Fruit fly (Drosophila melanogaster) whole organism, embryonic: ENCODE results near the gene CG11560.

Experiments used
- Aef1 ChIP-seq: fragments of 200-800 bp; sonication (Bioruptor generic); IDR thresholded peaks from 3 replicates; pipeline ENCODE4 v1.3.6; 2022; ENCODE audit warnings: missing biosample characterization, missing genetic modification characterization
- Atf-2 ChIP-seq: fragments of 200-800 bp; sonication (Bioruptor generic); optimal IDR thresholded peaks from 2 replicates; lab custom pipeline; 2016; ENCODE audit warnings: missing biosample characterization, missing genetic modification characterization
- CG10274 ChIP-seq: fragments of 200-800 bp; sonication (Bioruptor generic); optimal IDR thresholded peaks from 3 replicates; lab custom pipeline; 2017; ENCODE audit warnings: missing biosample characterization, mild to moderate bottlenecking, missing genetic modification characterization
- CG10543 ChIP-seq: fragments of 200-800 bp; sonication (Bioruptor generic); optimal IDR thresholded peaks from 3 replicates; lab custom pipeline; 2017; ENCODE audit warnings: missing biosample characterization, mild to moderate bottlenecking, missing genetic modification characterization, moderate library complexity
- CG14965 ChIP-seq: fragments of 200-800 bp; sonication (Bioruptor generic); optimal IDR thresholded peaks from 2 replicates; lab custom pipeline; 2016; ENCODE audit warnings: missing biosample characterization, missing genetic modification characterization, borderline replicate concordance
- CG17359 ChIP-seq: fragments of 200-800 bp; sonication (Bioruptor generic); optimal IDR thresholded peaks from 3 replicates; lab custom pipeline; 2018; ENCODE audit warnings: missing biosample characterization, mild to moderate bottlenecking, missing genetic modification characterization, moderate library complexity
- CG17385 ChIP-seq: fragments of 200-800 bp; sonication (Bioruptor generic); optimal IDR thresholded peaks from 3 replicates; lab custom pipeline; 2018; ENCODE audit warnings: missing biosample characterization, mild to moderate bottlenecking, missing genetic modification characterization
- CG17612 ChIP-seq: fragments of 200-800 bp; sonication (Bioruptor generic); IDR thresholded peaks from 2 replicates; pipeline ENCODE4 v1.3.6; 2022; ENCODE audit warnings: missing biosample characterization, missing genetic modification characterization
- CG17802 ChIP-seq: fragments of 200-800 bp; sonication (Bioruptor generic); optimal IDR thresholded peaks from 2 replicates; lab custom pipeline; 2018; ENCODE audit warnings: missing biosample characterization, mild to moderate bottlenecking, missing genetic modification characterization, moderate library complexity
- CG18476 ChIP-seq: fragments of 200-800 bp; sonication (Bioruptor generic); optimal IDR thresholded peaks from 2 replicates; lab custom pipeline; 2016; ENCODE audit warnings: missing biosample characterization, mild to moderate bottlenecking, missing genetic modification characterization
- CG2889 ChIP-seq: fragments of 200-800 bp; sonication (Bioruptor generic); IDR thresholded peaks from 3 replicates; pipeline ENCODE4 v1.3.6; 2022; ENCODE audit warnings: missing biosample characterization, missing genetic modification characterization
- CG31365 ChIP-seq: fragments of 200-800 bp; sonication (Bioruptor generic); optimal IDR thresholded peaks from 2 replicates; lab custom pipeline; 2018; ENCODE audit warnings: missing biosample characterization, mild to moderate bottlenecking, missing genetic modification characterization
- CG3163 ChIP-seq: fragments of 200-800 bp; sonication (Bioruptor generic); optimal IDR thresholded peaks from 3 replicates; lab custom pipeline; 2016; ENCODE audit warnings: missing biosample characterization, missing genetic modification characterization
- CG32772 ChIP-seq: fragments of 200-800 bp; sonication (Bioruptor generic); IDR thresholded peaks from 2 replicates; pipeline ENCODE4 v1.3.6; 2022; ENCODE audit warnings: missing biosample characterization, missing genetic modification characterization
- CG34422 ChIP-seq: fragments of 200-800 bp; sonication (Bioruptor generic); IDR thresholded peaks from 3 replicates; pipeline ENCODE4 v1.3.6; 2022; ENCODE audit warnings: missing biosample characterization, missing genetic modification characterization
- CG42726 ChIP-seq: fragments of 200-800 bp; sonication (Bioruptor generic); IDR thresholded peaks from 2 replicates; pipeline ENCODE4 v1.3.6; 2022; ENCODE audit warnings: missing biosample characterization, missing genetic modification characterization; ENCODE audit not compliant: partially characterized antibody
- CG7786 ChIP-seq: fragments of 200-800 bp; sonication (Bioruptor generic); optimal IDR thresholded peaks from 2 replicates; lab custom pipeline; 2016; ENCODE audit warnings: missing biosample characterization, missing genetic modification characterization
- CG8281 ChIP-seq: fragments of 200-800 bp; sonication (Bioruptor generic); optimal IDR thresholded peaks from 2 replicates; lab custom pipeline; 2018; ENCODE audit warnings: missing biosample characterization, mild to moderate bottlenecking, missing genetic modification characterization, moderate library complexity
- CG9437 ChIP-seq: fragments of 200-800 bp; sonication (Bioruptor generic); optimal IDR thresholded peaks from 2 replicates; lab custom pipeline; 2018; ENCODE audit warnings: missing biosample characterization, mild to moderate bottlenecking, missing genetic modification characterization
- CG9932 ChIP-seq: fragments of 200-800 bp; sonication (Bioruptor generic); IDR thresholded peaks from 2 replicates; pipeline ENCODE4 v1.3.6; 2022; ENCODE audit warnings: missing biosample characterization, missing genetic modification characterization
- Camta ChIP-seq: fragments of 200-800 bp; sonication (Bioruptor generic); optimal IDR thresholded peaks from 2 replicates; lab custom pipeline; 2016; ENCODE audit warnings: missing biosample characterization, missing genetic modification characterization
- D ChIP-seq, 2 experiments: fragments of 200-800 bp in 1 of 2; fragments of >200 bp in 1 of 2; sonication (Bioruptor generic) in 1 of 2; optimal IDR thresholded peaks; 2 replicates in 1 of 2; 3 replicates in 1 of 2; lab custom pipeline; 2017; ENCODE audit warnings: mild to moderate bottlenecking in 1 of 2, missing biosample characterization in 1 of 2, missing genetic modification characterization in 1 of 2, missing genetic modification reagents in 1 of 2
- Dad ChIP-seq: fragments of 200-800 bp; sonication (Bioruptor generic); optimal IDR thresholded peaks from 3 replicates; lab custom pipeline; 2016; ENCODE audit warnings: missing biosample characterization, missing genetic modification characterization
- Dll ChIP-seq: fragments of 200-800 bp; sonication (Bioruptor generic); IDR thresholded peaks from 4 replicates; pipeline ENCODE4 v1.3.6; 2022; ENCODE audit warnings: missing biosample characterization, missing genetic modification characterization; ENCODE audit not compliant: partially characterized antibody
- Doc2 ChIP-seq: fragments of 200-800 bp; sonication (Bioruptor generic); IDR thresholded peaks from 2 replicates; pipeline ENCODE4 v1.3.6; 2022; ENCODE audit warnings: missing biosample characterization, missing genetic modification characterization
- HLH54F ChIP-seq: fragments of 200-800 bp; sonication (Bioruptor generic); optimal IDR thresholded peaks from 3 replicates; lab custom pipeline; 2016; ENCODE audit warnings: missing biosample characterization, missing genetic modification characterization
- Hsf ChIP-seq: fragments of 200-800 bp; sonication (Bioruptor generic); optimal IDR thresholded peaks from 3 replicates; lab custom pipeline; 2016; ENCODE audit warnings: missing biosample characterization, missing genetic modification characterization
- MESR4 ChIP-seq: fragments of 200-800 bp; sonication (Bioruptor generic); optimal IDR thresholded peaks from 2 replicates; lab custom pipeline; 2018; ENCODE audit warnings: missing biosample characterization, mild to moderate bottlenecking, missing genetic modification characterization, moderate library complexity
- Meics ChIP-seq: fragments of 200-800 bp; sonication (Bioruptor generic); optimal IDR thresholded peaks from 2 replicates; lab custom pipeline; 2017; ENCODE audit warnings: missing biosample characterization, mild to moderate bottlenecking, missing genetic modification characterization
- Opbp ChIP-seq: fragments of 200-800 bp; sonication (Bioruptor generic); IDR thresholded peaks from 3 replicates; pipeline ENCODE4 v1.3.6; 2022; ENCODE audit warnings: missing biosample characterization, missing genetic modification characterization; ENCODE audit not compliant: partially characterized antibody
- TFAM ChIP-seq: fragments of 200-800 bp; sonication (Bioruptor generic); optimal IDR thresholded peaks from 2 replicates; lab custom pipeline; 2017; ENCODE audit warnings: missing biosample characterization, missing genetic modification characterization, inconsistent platforms
- al ChIP-seq: fragments of 200-800 bp; sonication (Bioruptor generic); IDR thresholded peaks from 2 replicates; pipeline ENCODE4 v1.3.6; 2022; ENCODE audit warnings: missing biosample characterization, missing genetic modification characterization
- ato ChIP-seq: fragments of 200-800 bp; sonication (Bioruptor generic); IDR thresholded peaks from 2 replicates; pipeline ENCODE4 v1.3.6; 2022; ENCODE audit warnings: missing biosample characterization, missing genetic modification characterization; ENCODE audit not compliant: partially characterized antibody
- az2 ChIP-seq: fragments of 200-800 bp; sonication (Bioruptor generic); optimal IDR thresholded peaks from 3 replicates; lab custom pipeline; 2016; ENCODE audit warnings: missing biosample characterization, missing genetic modification characterization
- chm ChIP-seq: fragments of 200-800 bp; sonication (Bioruptor generic); IDR thresholded peaks from 2 replicates; pipeline ENCODE4 v1.3.6; 2022; ENCODE audit warnings: missing biosample characterization, missing genetic modification characterization
- da ChIP-seq: fragments of 200-800 bp; sonication (Bioruptor generic); optimal IDR thresholded peaks from 2 replicates; lab custom pipeline; 2016; ENCODE audit warnings: missing biosample characterization, missing genetic modification characterization
- dan ChIP-seq: fragments of 200-800 bp; sonication (Bioruptor generic); IDR thresholded peaks from 2 replicates; pipeline ENCODE4 v1.3.6; 2022; ENCODE audit warnings: missing biosample characterization, missing genetic modification characterization
- disco-r ChIP-seq: fragments of 200-800 bp; sonication (Bioruptor generic); optimal IDR thresholded peaks from 2 replicates; lab custom pipeline; 2016; ENCODE audit warnings: missing biosample characterization, missing genetic modification characterization
- gce ChIP-seq: fragments of 200-800 bp; sonication (Bioruptor generic); IDR thresholded peaks from 3 replicates; pipeline ENCODE4 v1.3.6; 2022; ENCODE audit warnings: missing biosample characterization, missing genetic modification characterization
- grn ChIP-seq: fragments of 200-800 bp; sonication (Bioruptor generic); optimal IDR thresholded peaks from 3 replicates; lab custom pipeline; 2017; ENCODE audit warnings: missing biosample characterization, missing genetic modification characterization
- gsb ChIP-seq: fragments of 200-800 bp; sonication (Bioruptor generic); IDR thresholded peaks from 2 replicates; pipeline ENCODE4 v1.3.6; 2022; ENCODE audit warnings: missing biosample characterization, missing genetic modification characterization
- her ChIP-seq: fragments of 200-800 bp; sonication (Bioruptor generic); optimal IDR thresholded peaks from 2 replicates; lab custom pipeline; 2016; ENCODE audit warnings: missing biosample characterization, missing genetic modification characterization
- inv ChIP-seq: fragments of 200-800 bp; sonication (Bioruptor generic); IDR thresholded peaks from 2 replicates; pipeline ENCODE4 v1.3.6; 2022; ENCODE audit warnings: missing biosample characterization, missing genetic modification characterization; ENCODE audit not compliant: partially characterized antibody
- lab ChIP-seq: fragments of 200-800 bp; sonication (Bioruptor generic); optimal IDR thresholded peaks from 3 replicates; lab custom pipeline; 2017; ENCODE audit warnings: missing biosample characterization, missing genetic modification characterization, mild to moderate bottlenecking, moderate library complexity, missing genetic modification reagents
- mam ChIP-seq: fragments of 200-800 bp; sonication (Bioruptor generic); optimal IDR thresholded peaks from 3 replicates; lab custom pipeline; 2016; ENCODE audit warnings: missing biosample characterization, missing genetic modification characterization
- ranshi ChIP-seq: fragments of 200-800 bp; sonication (Bioruptor generic); IDR thresholded peaks from 2 replicates; pipeline ENCODE4 v1.3.6; 2022; ENCODE audit warnings: missing biosample characterization, missing genetic modification characterization
- sr ChIP-seq: fragments of 200-800 bp; sonication (Bioruptor generic); IDR thresholded peaks from 3 replicates; pipeline ENCODE4 v1.3.6; 2022; ENCODE audit warnings: missing biosample characterization, missing genetic modification characterization
- trh ChIP-seq: fragments of 200-800 bp; sonication (Bioruptor generic); optimal IDR thresholded peaks from 2 replicates; lab custom pipeline; 2016; ENCODE audit warnings: missing biosample characterization, missing genetic modification characterization

The CG11560 gene

DNA sequence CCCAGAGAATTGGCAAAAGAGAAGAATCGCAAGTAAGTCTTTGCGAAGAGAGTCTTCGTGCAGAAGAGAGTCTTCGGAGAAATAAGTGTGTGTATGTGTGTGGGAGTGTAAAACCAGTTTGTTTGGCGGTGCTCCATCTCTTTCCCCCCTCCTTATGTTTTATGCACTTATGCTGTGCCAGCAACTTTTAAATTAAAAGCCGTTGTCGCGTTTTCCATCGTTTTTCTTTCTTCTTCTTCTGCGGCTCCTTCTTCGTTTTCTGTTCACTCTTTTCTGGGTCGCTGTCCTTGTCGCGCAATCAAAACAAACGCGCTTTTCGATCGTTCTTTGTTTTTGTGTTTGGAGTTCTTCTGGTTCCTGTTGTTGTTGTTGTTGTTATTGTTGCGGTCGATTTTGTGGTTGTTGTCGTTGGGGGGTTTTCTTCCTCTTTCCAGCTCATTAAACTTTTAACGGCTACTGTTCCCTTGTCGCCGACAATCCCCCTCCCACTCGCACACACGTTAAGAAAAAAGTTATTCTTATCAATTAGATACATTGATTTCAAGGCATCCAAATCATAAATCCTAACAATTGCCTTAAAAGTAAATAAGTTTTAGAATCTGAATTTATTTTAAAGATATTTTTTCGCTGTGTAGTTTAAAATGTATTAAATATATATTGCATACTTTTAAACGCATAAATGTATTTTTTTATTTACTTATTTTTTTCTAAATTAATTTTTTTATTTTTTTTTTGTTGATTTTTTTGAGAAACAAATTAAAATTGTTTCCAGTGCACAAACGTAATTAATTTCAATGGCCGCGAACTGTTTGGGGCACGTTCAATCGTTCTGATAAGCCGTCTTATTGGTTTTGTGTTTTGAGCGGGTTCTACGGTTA is 8.5 kb upstream of the CG11560 start (continued):
- TF ChIP-seq CG17612 (GFP tag; lab: Robert Waterston, UW) = no peak
- peak; percentile 65; the same call in 1 of the 2 replicates for TF ChIP-seq CG32772 (GFP tag; lab: Robert Waterston, UW)
- no peak for TF ChIP-seq Dad
- peak; percentile 78 for TF ChIP-seq lab (GFP tag; lab: Kevin White, UChicago)
- TF ChIP-seq da (GFP tag; lab: Kevin White, UChicago) = no peak
- TF ChIP-seq dan (GFP tag; lab: Robert Waterston, UW) = no peak
- TF ChIP-seq az2 (GFP tag; lab: Kevin White, UChicago) = peak; percentile 64
- TF ChIP-seq CG9932 (GFP tag; lab: Robert Waterston, UW) = no peak; the same call in 1 of the 2 replicates
- no peak for TF ChIP-seq Opbp
- TF ChIP-seq CG2889 (GFP tag; lab: Robert Waterston, UW) = peak; percentile 51; the same call in 1 of the 3 replicates
- TF ChIP-seq CG17802 (tag; lab: Kevin White, UChicago) = peak; percentile 41
- TF ChIP-seq CG42726 (GFP tag; lab: Robert Waterston, UW) = no peak
- TF ChIP-seq Camta = no peak
- TF ChIP-seq CG7786 (GFP tag; lab: Kevin White, UChicago) = no peak
- TF ChIP-seq sr (GFP tag; lab: Robert Waterston, UW) = no peak
- no peak for TF ChIP-seq TFAM (GFP tag; lab: Kevin White, UChicago)
- TF ChIP-seq CG18476 (GFP tag; lab: Kevin White, UChicago) = peak; percentile 23
- TF ChIP-seq her (GFP tag; lab: Kevin White, UChicago) = no peak
- TF ChIP-seq CG14965 (GFP tag; lab: Kevin White, UChicago) = no peak
- no peak for TF ChIP-seq ranshi
- peak; percentile 64 for TF ChIP-seq grn (GFP tag; lab: Kevin White, UChicago)
- TF ChIP-seq Aef1 (GFP tag; lab: Robert Waterston, UW) = peak; percentile 55
- TF ChIP-seq chm (GFP tag; lab: Robert Waterston, UW) = no peak
- TF ChIP-seq CG10274 (GFP tag; lab: Kevin White, UChicago) = no peak
- no peak for TF ChIP-seq CG10543 (GFP tag; lab: Kevin White, UChicago)
- no peak for TF ChIP-seq D (optimal IDR thresholded peaks at IDR 0.05; lab: Kevin White, UChicago)
- peak; percentile 79 for TF ChIP-seq D (GFP tag; optimal IDR thresholded peaks at IDR 0.05; lab: Kevin White, UChicago)
- no peak for TF ChIP-seq MESR4 (GFP tag; lab: Kevin White, UChicago)
- no peak for TF ChIP-seq Dll (GFP tag; lab: Robert Waterston, UW)
- peak; percentile 69; the same call in 2 of the 3 replicates for TF ChIP-seq gce (GFP tag; lab: Robert Waterston, UW)
- TF ChIP-seq HLH54F (GFP tag; lab: Kevin White, UChicago) = no peak
- peak; percentile 85 for TF ChIP-seq CG17385 (GFP tag; lab: Kevin White, UChicago)
- TF ChIP-seq Hsf (GFP tag; lab: Kevin White, UChicago) = peak; percentile 49
- no peak for TF ChIP-seq Doc2
- peak; percentile 82 for TF ChIP-seq Meics (GFP tag; lab: Kevin White, UChicago)
- TF ChIP-seq Atf-2 (GFP tag; lab: Kevin White, UChicago) = no peak
- no peak for TF ChIP-seq inv (GFP tag; lab: Robert Waterston, UW)
- TF ChIP-seq CG34422 (GFP tag; lab: Robert Waterston, UW) = peak; percentile 69; the same call in 2 of the 3 replicates
- no peak for TF ChIP-seq disco-r (GFP tag; lab: Kevin White, UChicago)
- TF ChIP-seq CG17359 (tag; lab: Kevin White, UChicago) = peak; percentile 88
- peak; percentile 52 for TF ChIP-seq al
- TF ChIP-seq mam (GFP tag; lab: Kevin White, UChicago) = peak; percentile 27
- peak; percentile 50 for TF ChIP-seq trh
- TF ChIP-seq CG8281 (tag; lab: Kevin White, UChicago) = peak; percentile 71
- TF ChIP-seq CG31365 (tag; lab: Kevin White, UChicago) = no peak
- TF ChIP-seq gsb = no peak
- TF ChIP-seq ato (GFP tag; lab: Robert Waterston, UW) = no peak
- TF ChIP-seq CG9437 (GFP tag; lab: Kevin White, UChicago) = peak; percentile 89
- peak; percentile 74 for TF ChIP-seq CG3163 (GFP tag; lab: Kevin White, UChicago)
